Worm (Caenorhabditis elegans) whole organism, L1 larva: ENCODE data around the gene C49F5.6.

Source experiments
- blmp-1 ChIP-seq: fragments of 150-350 bp; optimal IDR thresholded peaks from 2 replicates; lab custom pipeline; 2014; ENCODE audit warnings: missing biosample characterization, missing genetic modification characterization
- dpl-1 ChIP-seq, 3 experiments: fragments of 150-350 bp in 2 of 3; sonication (generic microtip) in 1 of 3; optimal IDR thresholded peaks; 2 replicates each; lab custom pipeline; 2014 to 2017; ENCODE audit warnings: missing biosample characterization in 3 of 3, missing genetic modification characterization in 3 of 3, missing genetic modification reagents in 3 of 3
- egl-27 ChIP-seq, 2 experiments: fragments of 150-350 bp in 1 of 2; sonication (generic microtip); optimal IDR thresholded peaks; 3 replicates each; lab custom pipeline; 2017 to 2018; ENCODE audit warnings: missing biosample characterization in 2 of 2, missing genetic modification characterization in 2 of 2, missing genetic modification reagents in 2 of 2
- fos-1 ChIP-seq: fragments of 150-350 bp; optimal IDR thresholded peaks from 2 replicates; lab custom pipeline; 2014; ENCODE audit warnings: missing biosample characterization, missing genetic modification characterization
- mdl-1 ChIP-seq, 2 experiments: fragments of 150-350 bp; optimal IDR thresholded peaks; 2 replicates each; lab custom pipeline; 2014 to 2017; ENCODE audit warnings: missing biosample characterization in 2 of 2, missing genetic modification characterization in 2 of 2, inconsistent platforms in 1 of 2
- nhr-76 ChIP-seq: sonication (generic microtip); optimal IDR thresholded peaks from 2 replicates; lab custom pipeline; 2017; ENCODE audit warnings: missing biosample characterization, missing genetic modification characterization
- skn-1 ChIP-seq: fragments of 150-350 bp; optimal IDR thresholded peaks from 2 replicates; lab custom pipeline; 2014; ENCODE audit warnings: missing biosample characterization, missing genetic modification characterization

DNA sequence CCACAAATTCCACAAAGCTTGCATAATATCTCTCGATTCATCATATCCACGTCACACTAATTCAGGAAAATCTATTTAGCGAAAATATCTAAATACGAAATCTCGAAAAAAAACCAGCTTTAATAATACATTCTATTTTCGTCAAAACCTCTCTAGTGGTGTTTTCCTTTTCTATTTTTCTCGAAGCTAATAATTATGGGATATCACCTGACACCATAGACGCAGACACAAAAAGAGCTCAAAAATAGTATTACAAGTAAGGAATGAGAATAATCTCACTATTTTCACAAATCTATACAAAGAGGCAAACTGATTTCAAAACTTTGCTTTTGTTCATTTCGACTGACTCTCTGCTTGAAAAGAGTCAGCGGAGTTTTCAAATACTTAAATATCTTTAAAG, 19.0 kb upstream of the C49F5.6 start:
- no peak for TF ChIP-seq skn-1
- TF ChIP-seq nhr-76 (tag; lab: Kevin White, UChicago): no peak
- TF ChIP-seq fos-1: no peak
- TF ChIP-seq egl-27 (tag; optimal IDR thresholded peaks at IDR 0.05; lab: Kevin White, UChicago): no peak
- TF ChIP-seq mdl-1 (tag; optimal IDR thresholded peaks at IDR 0.05; lab: Kevin White, UChicago): no peak
- TF ChIP-seq blmp-1 (tag; lab: Kevin White, UChicago): peak; percentile 4
- no peak for TF ChIP-seq dpl-1 (GFP tag; optimal IDR thresholded peaks at IDR 0.05; lab: Kevin White, UChicago)
